Fruit fly (Drosophila melanogaster) whole organism, wandering third instar larva: ENCODE measurements around the gene CG32639.

ENCODE experiments used
- Abd-B ChIP-seq: fragments of >200 bp; optimal IDR thresholded peaks from 2 replicates; lab custom pipeline; 2017; ENCODE audit warnings: missing biosample characterization, missing genetic modification characterization
- CG32264 ChIP-seq: fragments of 200-800 bp; sonication (Bioruptor generic); optimal IDR thresholded peaks from 2 replicates; lab custom pipeline; 2016; ENCODE audit warnings: missing biosample characterization, missing genetic modification characterization
- CG9705 ChIP-seq: fragments of 200-800 bp; sonication (Bioruptor generic); optimal IDR thresholded peaks from 2 replicates; lab custom pipeline; 2018; ENCODE audit warnings: missing biosample characterization, mild to moderate bottlenecking, missing genetic modification characterization
- CrebA ChIP-seq: fragments of 200-800 bp; sonication (Bioruptor generic); optimal IDR thresholded peaks from 2 replicates; lab custom pipeline; 2016; ENCODE audit warnings: missing biosample characterization, mild to moderate bottlenecking, missing genetic modification characterization, borderline replicate concordance
- Dfd ChIP-seq: fragments of >200 bp; optimal IDR thresholded peaks from 2 replicates; lab custom pipeline; 2017; ENCODE audit warnings: missing biosample characterization, missing genetic modification characterization
- Dif ChIP-seq: fragments of 200-275, 200-300 bp; sonication (Bioruptor generic); optimal IDR thresholded peaks from 2 replicates; lab custom pipeline; 2018; ENCODE audit warnings: missing biosample characterization, missing genetic modification characterization; ENCODE audit not compliant: partially characterized antibody
- GATAd ChIP-seq: sonication (Bioruptor generic); optimal IDR thresholded peaks from 2 replicates; lab custom pipeline; 2016; ENCODE audit warnings: missing biosample characterization, missing genetic modification characterization
- HLH106 ChIP-seq: fragments of 200-800 bp; optimal IDR thresholded peaks from 3 replicates; lab custom pipeline; 2019; ENCODE audit warnings: missing biosample characterization, mild to moderate bottlenecking, missing genetic modification characterization, moderate library complexity
- Hnf4 ChIP-seq: fragments of 200-800 bp; sonication (Bioruptor generic); optimal IDR thresholded peaks from 2 replicates; lab custom pipeline; 2016; ENCODE audit warnings: missing biosample characterization, mild to moderate bottlenecking, missing genetic modification characterization
- Hr78 ChIP-seq: fragments of >200 bp; optimal IDR thresholded peaks from 2 replicates; lab custom pipeline; 2017; ENCODE audit warnings: missing biosample characterization, missing genetic modification characterization
- Hr83 ChIP-seq: fragments of 200-300 bp; sonication (Bioruptor generic); optimal IDR thresholded peaks from 2 replicates; lab custom pipeline; 2016; ENCODE audit warnings: missing biosample characterization, mild to moderate bottlenecking, missing genetic modification characterization, moderate library complexity; ENCODE audit not compliant: poor library complexity, severe bottlenecking
- Jra ChIP-seq: sonication (Bioruptor generic); optimal IDR thresholded peaks from 2 replicates; lab custom pipeline; 2016; ENCODE audit warnings: missing biosample characterization, missing genetic modification characterization
- Mio ChIP-seq: sonication (Bioruptor generic); optimal IDR thresholded peaks from 2 replicates; lab custom pipeline; 2016; ENCODE audit warnings: missing biosample characterization, missing genetic modification characterization
- Myc ChIP-seq: fragments of >200 bp; optimal IDR thresholded peaks from 2 replicates; lab custom pipeline; 2017
- N ChIP-seq: fragments of >200 bp; optimal IDR thresholded peaks from 2 replicates; lab custom pipeline; 2018; ENCODE audit warnings: missing biosample characterization, missing external identifiers, missing genetic modification characterization
- OdsH ChIP-seq: fragments of 200-800 bp; sonication (Bioruptor generic); optimal IDR thresholded peaks from 2 replicates; lab custom pipeline; 2016; ENCODE audit warnings: missing biosample characterization, mild to moderate bottlenecking, missing genetic modification characterization
- Rel ChIP-seq, 2 experiments: fragments of 200-800 bp; sonication (Bioruptor generic) in 1 of 2; optimal IDR thresholded peaks; 2 replicates in 1 of 2; 3 replicates in 1 of 2; lab custom pipeline; 2016 to 2019; ENCODE audit warnings: mild to moderate bottlenecking in 2 of 2, missing biosample characterization in 2 of 2, missing genetic modification characterization in 2 of 2, moderate library complexity in 1 of 2
- Sp1 ChIP-seq: fragments of 200-800 bp; sonication (Bioruptor generic); optimal IDR thresholded peaks from 3 replicates; lab custom pipeline; 2019; ENCODE audit warnings: missing biosample characterization, mild to moderate bottlenecking, missing genetic modification characterization, moderate library complexity
- Vsx2 ChIP-seq: fragments of 200-300, 225-300 bp; sonication (Bioruptor generic); optimal IDR thresholded peaks from 2 replicates; lab custom pipeline; 2018; ENCODE audit warnings: missing biosample characterization, missing genetic modification characterization; ENCODE audit not compliant: partially characterized antibody
- br ChIP-seq: fragments of 200-800 bp; sonication (Bioruptor generic); optimal IDR thresholded peaks from 2 replicates; lab custom pipeline; 2016; ENCODE audit warnings: missing biosample characterization, missing genetic modification characterization
- brk ChIP-seq: fragments of 200-800 bp; sonication (Bioruptor generic); optimal IDR thresholded peaks from 2 replicates; lab custom pipeline; 2016; ENCODE audit warnings: missing biosample characterization, mild to moderate bottlenecking, missing genetic modification characterization
- dl ChIP-seq, 2 experiments: fragments of 175-275, 200-275 bp in 1 of 2; fragments of 200-275 bp in 1 of 2; sonication (Bioruptor generic); optimal IDR thresholded peaks; lab custom pipeline; 2018; ENCODE audit warnings: mild to moderate bottlenecking in 2 of 2, missing biosample characterization in 2 of 2, missing genetic modification characterization in 2 of 2, moderate library complexity in 2 of 2; ENCODE audit not compliant: partially characterized antibody in 2 of 2, insufficient read depth in 1 of 2
- dmrt93B ChIP-seq: fragments of 200-800 bp; sonication (Bioruptor generic); optimal IDR thresholded peaks from 2 replicates; lab custom pipeline; 2018; ENCODE audit warnings: missing biosample characterization, mild to moderate bottlenecking, missing genetic modification characterization
- dsf ChIP-seq: sonication (Bioruptor generic); optimal IDR thresholded peaks from 2 replicates; lab custom pipeline; 2016; ENCODE audit warnings: missing biosample characterization, missing genetic modification characterization, borderline replicate concordance
- ey ChIP-seq: fragments of 200-800 bp; sonication (Bioruptor generic); optimal IDR thresholded peaks from 2 replicates; lab custom pipeline; 2016; ENCODE audit warnings: missing biosample characterization, missing genetic modification characterization
- foxo ChIP-seq, 2 experiments: fragments of 200-800 bp; sonication (Bioruptor generic); optimal IDR thresholded peaks; 2 replicates in 1 of 2; 3 replicates in 1 of 2; lab custom pipeline; 2016 to 2017; ENCODE audit warnings: missing biosample characterization in 2 of 2, missing genetic modification characterization in 2 of 2
- fru ChIP-seq: fragments of 200-800 bp; sonication (Bioruptor generic); optimal IDR thresholded peaks from 3 replicates; lab custom pipeline; 2016; ENCODE audit warnings: missing biosample characterization, mild to moderate bottlenecking, missing genetic modification characterization
- h ChIP-seq: fragments of 200-800 bp; sonication (Bioruptor generic); optimal IDR thresholded peaks from 3 replicates; lab custom pipeline; 2016; ENCODE audit warnings: missing biosample characterization, mild to moderate bottlenecking, missing genetic modification characterization
- jim ChIP-seq: fragments of 175-275, 200-325 bp; sonication (Bioruptor generic); optimal IDR thresholded peaks from 2 replicates; lab custom pipeline; 2016; ENCODE audit warnings: missing biosample characterization, mild to moderate bottlenecking, missing genetic modification characterization
- lola ChIP-seq: fragments of >200 bp; optimal IDR thresholded peaks from 2 replicates; lab custom pipeline; 2017; ENCODE audit warnings: missing biosample characterization, missing genetic modification characterization
- pan ChIP-seq: fragments of >200 bp; optimal IDR thresholded peaks from 2 replicates; lab custom pipeline; 2017
- psq ChIP-seq: fragments of 200-800 bp; sonication (Bioruptor generic); optimal IDR thresholded peaks from 3 replicates; lab custom pipeline; 2017; ENCODE audit warnings: missing biosample characterization, mild to moderate bottlenecking, missing genetic modification characterization, moderate library complexity
- rgr ChIP-seq: fragments of 200-800 bp; sonication (Bioruptor generic); optimal IDR thresholded peaks from 3 replicates; lab custom pipeline; 2016; ENCODE audit warnings: missing biosample characterization, mild to moderate bottlenecking, missing genetic modification characterization
- sage ChIP-seq: fragments of 200-800 bp; sonication (Bioruptor generic); optimal IDR thresholded peaks from 2 replicates; lab custom pipeline; 2016; ENCODE audit warnings: missing biosample characterization, mild to moderate bottlenecking, missing genetic modification characterization
- sv ChIP-seq: fragments of 200-800 bp; sonication (Bioruptor generic); optimal IDR thresholded peaks from 3 replicates; lab custom pipeline; 2016; ENCODE audit warnings: missing biosample characterization, missing genetic modification characterization
- tai ChIP-seq: sonication (Bioruptor generic); optimal IDR thresholded peaks from 2 replicates; lab custom pipeline; 2016; ENCODE audit warnings: missing biosample characterization, missing genetic modification characterization
- usp ChIP-seq: fragments of >200 bp; optimal IDR thresholded peaks from 2 replicates; lab custom pipeline; 2017; ENCODE audit warnings: missing biosample characterization, missing genetic modification characterization
- woc ChIP-seq: sonication (Bioruptor generic); optimal IDR thresholded peaks from 2 replicates; lab custom pipeline; 2016; ENCODE audit warnings: missing biosample characterization, mild to moderate bottlenecking, missing genetic modification characterization

Gene CG32639

DNA sequence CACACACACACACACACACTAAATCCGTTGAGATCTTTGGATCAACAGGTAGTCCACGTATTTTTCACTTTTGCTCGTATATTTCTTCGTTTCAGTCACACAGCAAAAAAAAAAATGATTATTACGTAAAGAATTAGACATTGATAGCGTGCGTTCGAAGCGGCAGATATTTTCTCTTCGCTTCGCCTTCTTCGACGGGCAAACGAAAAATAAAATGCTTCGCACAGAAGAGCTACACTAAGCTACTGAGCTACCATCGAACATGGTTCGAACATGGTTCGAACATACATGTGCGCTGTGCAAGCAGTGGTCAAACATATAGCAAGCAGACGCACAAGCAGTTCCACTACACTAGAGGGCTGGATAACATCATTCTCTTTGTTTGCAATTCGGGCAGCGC is 20.6 kb upstream of the CG32639 start (continued):
- TF ChIP-seq Sp1 (GFP tag; lab: Kevin White, UChicago) (peak; percentile 9), rgr (GFP tag; lab: Kevin White, UChicago) (no peak), sv (GFP tag; lab: Kevin White, UChicago) (no peak), dsf (GFP tag; lab: Kevin White, UChicago) (no peak), Hnf4 (GFP tag; lab: Kevin White, UChicago) (peak; percentile 2), fru (GFP tag; lab: Kevin White, UChicago) (no peak), dmrt93B (GFP tag; lab: Kevin White, UChicago) (no peak), Mio (GFP tag; lab: Kevin White, UChicago) (no peak), woc (no peak), h (GFP tag; lab: Kevin White, UChicago) (no peak), Dfd (GFP tag; lab: Kevin White, UChicago) (no peak), foxo (GFP tag; optimal IDR thresholded peaks at IDR 0.05; lab: Kevin White, UChicago) (no peak), HLH106 (no peak)

DNA sequence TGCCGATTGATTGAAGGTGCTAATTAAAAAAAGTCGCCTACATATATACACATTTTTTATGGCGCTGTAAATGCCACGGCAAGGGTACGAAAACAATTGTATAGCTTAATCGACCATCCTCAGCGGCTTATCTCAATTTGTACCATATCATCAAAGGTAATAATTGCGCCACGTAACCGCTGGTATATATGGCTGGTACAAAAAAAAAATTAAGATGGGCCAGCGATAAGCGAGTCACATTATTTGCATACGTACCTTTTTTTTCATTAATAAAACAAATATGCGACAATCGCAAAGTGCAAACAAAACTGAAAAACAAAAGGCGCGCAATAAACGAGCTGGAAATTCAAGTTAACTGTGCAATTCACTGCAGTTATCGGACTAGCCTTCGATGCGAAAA is 18.1 kb upstream of the CG32639 start:
- TF ChIP-seq jim (GFP tag; lab: Kevin White, UChicago) (no peak), rgr (GFP tag; lab: Kevin White, UChicago) (peak; percentile 72), N (GFP tag; lab: Kevin White, UChicago) (no peak), Rel (GFP tag; optimal IDR thresholded peaks at IDR 0.05; lab: Kevin White, UChicago) (no peak), Rel (tag; optimal IDR thresholded peaks at IDR 0.05; lab: Kevin White, UChicago) (peak; percentile 6), OdsH (GFP tag; lab: Kevin White, UChicago) (peak; percentile 55), tai (GFP tag; lab: Kevin White, UChicago) (peak; percentile 2), GATAd (GFP tag; lab: Kevin White, UChicago) (no peak), Hnf4 (GFP tag; lab: Kevin White, UChicago) (peak; percentile 50), psq (GFP tag; lab: Kevin White, UChicago) (peak; percentile 7), Dif (GFP tag; lab: Kevin White, UChicago) (no peak), Sp1 (GFP tag; lab: Kevin White, UChicago) (peak; percentile 63), fru (GFP tag; lab: Kevin White, UChicago) (peak; percentile 49), h (GFP tag; lab: Kevin White, UChicago) (peak; percentile 74), CG32264 (GFP tag; lab: Kevin White, UChicago) (peak; percentile 35), CrebA (GFP tag; lab: Kevin White, UChicago) (peak; percentile 59), dmrt93B (GFP tag; lab: Kevin White, UChicago) (no peak), HLH106 (no peak), foxo (GFP tag; optimal IDR thresholded peaks at IDR 0.05; lab: Kevin White, UChicago) (peak in 1 of 2 experiments; percentile 33), usp (GFP tag; lab: Kevin White, UChicago) (no peak), sv (GFP tag; lab: Kevin White, UChicago) (no peak), Mio (GFP tag; lab: Kevin White, UChicago) (no peak), woc (no peak), Hr78 (GFP tag; lab: Kevin White, UChicago) (no peak), Jra (GFP tag; lab: Kevin White, UChicago) (peak; percentile 3), CG9705 (GFP tag; lab: Kevin White, UChicago) (peak; percentile 8), dsf (GFP tag; lab: Kevin White, UChicago) (no peak), Myc (lab: Kevin White, UChicago) (no peak), Abd-B (GFP tag; lab: Kevin White, UChicago) (no peak), brk (GFP tag; lab: Kevin White, UChicago) (peak; percentile 35), Hr83 (GFP tag; lab: Kevin White, UChicago) (peak; percentile 61), ey (GFP tag; lab: Kevin White, UChicago) (peak; percentile 7), lola (GFP tag; lab: Kevin White, UChicago) (no peak), sage (GFP tag; lab: Kevin White, UChicago) (peak; percentile 54), Dfd (GFP tag; lab: Kevin White, UChicago) (no peak), Vsx2 (no peak), br (GFP tag; lab: Kevin White, UChicago) (no peak), dl (GFP tag; optimal IDR thresholded peaks at IDR 0.05; lab: Kevin White, UChicago; ENCODE audit: insufficient read depth in 1 of 2, partially characterized antibody in 2 of 2) (no peak), pan (lab: Kevin White, UChicago) (no peak)
